Fruit fly (Drosophila melanogaster) whole organism, prepupa: ENCODE measurements around the gene ida.

Experiments
- CG8632 ChIP-seq: fragments of 200-800 bp; sonication (Bioruptor generic); optimal IDR thresholded peaks from 3 replicates; lab custom pipeline; 2016; ENCODE audit warnings: missing biosample characterization, missing genetic modification characterization
- Eip78C ChIP-seq: fragments of 200-800 bp; sonication (Bioruptor generic); peaks from one replicate; lab custom pipeline; 2016; ENCODE audit warnings: missing biosample characterization, missing genetic modification characterization
- Ets96B ChIP-seq: fragments of 200-800 bp; optimal IDR thresholded peaks from 2 replicates; lab custom pipeline; 2019; ENCODE audit warnings: missing biosample characterization, mild to moderate bottlenecking, missing genetic modification characterization, moderate library complexity
- Gug ChIP-seq: fragments of 200-800 bp; sonication (Bioruptor generic); IDR thresholded peaks from 2 replicates; pipeline ENCODE4 v1.3.6; 2022; ENCODE audit warnings: missing biosample characterization, missing genetic modification characterization
- Hr39 ChIP-seq: fragments of 200-800 bp; sonication (Bioruptor generic); optimal IDR thresholded peaks from 2 replicates; lab custom pipeline; 2016; ENCODE audit warnings: missing biosample characterization, missing genetic modification characterization
- Hr4 ChIP-seq: fragments of 200-800 bp; sonication (Bioruptor generic); optimal IDR thresholded peaks from 3 replicates; lab custom pipeline; 2016; ENCODE audit warnings: missing biosample characterization, missing genetic modification characterization
- OdsH ChIP-seq: fragments of 200-800 bp; sonication (Bioruptor generic); optimal IDR thresholded peaks from 3 replicates; lab custom pipeline; 2016; ENCODE audit warnings: missing biosample characterization, missing genetic modification characterization
- eg ChIP-seq: fragments of 200-800 bp; sonication (Bioruptor generic); IDR thresholded peaks from 3 replicates; pipeline ENCODE4 v1.3.6; 2022; ENCODE audit warnings: missing biosample characterization, missing genetic modification characterization
- net ChIP-seq: fragments of 200-800 bp; sonication (Bioruptor generic); optimal IDR thresholded peaks from 3 replicates; lab custom pipeline; 2016; ENCODE audit warnings: missing biosample characterization, missing genetic modification characterization
- salr ChIP-seq, 2 experiments: fragments of 200-800 bp; sonication (Bioruptor generic); optimal IDR thresholded peaks; 3 replicates each; lab custom pipeline; 2016 to 2018; ENCODE audit warnings: missing biosample characterization in 2 of 2, missing genetic modification characterization in 2 of 2, mild to moderate bottlenecking in 1 of 2
- spab ChIP-seq: fragments of 200-800 bp; sonication (Bioruptor generic); optimal IDR thresholded peaks from 2 replicates; lab custom pipeline; 2017; ENCODE audit warnings: missing biosample characterization, mild to moderate bottlenecking, missing genetic modification characterization, missing genetic modification reagents
- vri ChIP-seq: fragments of 200-800 bp; sonication (Bioruptor generic); optimal IDR thresholded peaks from 3 replicates; lab custom pipeline; 2016; ENCODE audit warnings: missing biosample characterization, mild to moderate bottlenecking, missing genetic modification characterization

dm6 chr3L:3903301-3903700 is 1.8 kb upstream of the ida start, which contains the start of gene Sc2:
- no peak for TF ChIP-seq Gug
- TF ChIP-seq Hr4 (GFP tag; lab: Kevin White, UChicago) = no peak
- TF ChIP-seq spab (GFP tag; lab: Kevin White, UChicago) = no peak
- no peak for TF ChIP-seq Hr39 (GFP tag; lab: Kevin White, UChicago)
- no peak for TF ChIP-seq net (GFP tag; lab: Kevin White, UChicago)
- TF ChIP-seq OdsH = no peak
- no peak for TF ChIP-seq Eip78C
- TF ChIP-seq salr (GFP tag; optimal IDR thresholded peaks at IDR 0.05; lab: Kevin White, UChicago) = no peak
- no peak for TF ChIP-seq eg (GFP tag; lab: Robert Waterston, UW)
- no peak for TF ChIP-seq CG8632
- TF ChIP-seq Ets96B (tag; lab: Kevin White, UChicago) = no peak
- no peak for TF ChIP-seq vri (GFP tag; lab: Kevin White, UChicago)
